Fruit fly (Drosophila melanogaster) whole organism, embryonic: ENCODE results near the gene CG13077.
A peak's percentile ranks its signal among the peaks of the same experiment; 100 is the strongest.

Experiments used
- Ada2b ChIP-seq: fragments of 200-800 bp; sonication (Bioruptor generic); IDR thresholded peaks from 2 replicates; pipeline ENCODE4 v1.3.6; 2022; ENCODE audit warnings: missing biosample characterization, missing genetic modification characterization
- Aef1 ChIP-seq: fragments of 200-800 bp; sonication (Bioruptor generic); IDR thresholded peaks from 3 replicates; pipeline ENCODE4 v1.3.6; 2022; ENCODE audit warnings: missing biosample characterization, missing genetic modification characterization
- Bdp1 ChIP-seq: fragments of 200-800 bp; sonication (Bioruptor generic); optimal IDR thresholded peaks from 3 replicates; lab custom pipeline; 2016; ENCODE audit warnings: missing biosample characterization, missing genetic modification characterization
- CG10147 ChIP-seq: fragments of 200-800 bp; sonication (Bioruptor generic); optimal IDR thresholded peaks from 2 replicates; lab custom pipeline; 2019; ENCODE audit warnings: missing biosample characterization, mild to moderate bottlenecking, missing genetic modification characterization, moderate library complexity
- CG1024 ChIP-seq: fragments of 200-800 bp; sonication (Bioruptor generic); IDR thresholded peaks from 2 replicates; pipeline ENCODE4 v1.3.6; 2022; ENCODE audit warnings: missing biosample characterization, missing genetic modification characterization
- CG10274 ChIP-seq: fragments of 200-800 bp; sonication (Bioruptor generic); optimal IDR thresholded peaks from 3 replicates; lab custom pipeline; 2017; ENCODE audit warnings: missing biosample characterization, mild to moderate bottlenecking, missing genetic modification characterization
- CG10654 ChIP-seq: fragments of 200-800 bp; sonication (Bioruptor generic); optimal IDR thresholded peaks from 2 replicates; lab custom pipeline; 2016; ENCODE audit warnings: missing biosample characterization, missing genetic modification characterization
- CG10979 ChIP-seq: fragments of 200-800 bp; sonication (Bioruptor generic); optimal IDR thresholded peaks from 2 replicates; lab custom pipeline; 2018; ENCODE audit warnings: missing biosample characterization, mild to moderate bottlenecking, missing genetic modification characterization, moderate library complexity
- CG12942 ChIP-seq: fragments of 200-800 bp; sonication (Bioruptor generic); optimal IDR thresholded peaks from 3 replicates; lab custom pipeline; 2016; ENCODE audit warnings: missing biosample characterization, missing genetic modification characterization
- CG13296 ChIP-seq: fragments of 200-800 bp; sonication (Bioruptor generic); optimal IDR thresholded peaks from 3 replicates; lab custom pipeline; 2018; ENCODE audit warnings: missing biosample characterization, mild to moderate bottlenecking, missing genetic modification characterization
- CG14667 ChIP-seq: fragments of 200-800 bp; sonication (Bioruptor generic); IDR thresholded peaks from 2 replicates; pipeline ENCODE4 v1.3.6; 2022; ENCODE audit warnings: missing biosample characterization, missing genetic modification characterization
- CG15269 ChIP-seq: fragments of 200-800 bp; sonication (Bioruptor generic); optimal IDR thresholded peaks from 2 replicates; lab custom pipeline; 2018; ENCODE audit warnings: missing biosample characterization, mild to moderate bottlenecking, missing genetic modification characterization, moderate library complexity
- CG17912 ChIP-seq: fragments of 200-800 bp; sonication (Bioruptor generic); optimal IDR thresholded peaks from 2 replicates; lab custom pipeline; 2018; ENCODE audit warnings: missing biosample characterization, mild to moderate bottlenecking, missing genetic modification characterization
- CG18599 ChIP-seq: fragments of 200-800 bp; sonication (Bioruptor generic); optimal IDR thresholded peaks from 3 replicates; lab custom pipeline; 2017; ENCODE audit warnings: missing biosample characterization, missing genetic modification characterization, mild to moderate bottlenecking, moderate library complexity, missing genetic modification reagents
- CG2120 ChIP-seq: fragments of 200-800 bp; sonication (Bioruptor generic); optimal IDR thresholded peaks from 3 replicates; lab custom pipeline; 2016; ENCODE audit warnings: missing biosample characterization, missing genetic modification characterization
- CG2129 ChIP-seq: fragments of 200-800 bp; sonication (Bioruptor generic); IDR thresholded peaks from 2 replicates; pipeline ENCODE4 v1.3.6; 2022; ENCODE audit warnings: missing biosample characterization, missing genetic modification characterization; ENCODE audit not compliant: partially characterized antibody
- CG2202 ChIP-seq: fragments of 200-800 bp; sonication (Bioruptor generic); optimal IDR thresholded peaks from 2 replicates; lab custom pipeline; 2018; ENCODE audit warnings: missing biosample characterization, mild to moderate bottlenecking, missing genetic modification characterization
- CG30403 ChIP-seq: fragments of 200-800 bp; sonication (Bioruptor generic); optimal IDR thresholded peaks from 3 replicates; lab custom pipeline; 2016; ENCODE audit warnings: missing biosample characterization, missing genetic modification characterization
- CG3163 ChIP-seq: fragments of 200-800 bp; sonication (Bioruptor generic); optimal IDR thresholded peaks from 3 replicates; lab custom pipeline; 2016; ENCODE audit warnings: missing biosample characterization, missing genetic modification characterization
- CG4617 ChIP-seq: fragments of 200-800 bp; sonication (Bioruptor generic); optimal IDR thresholded peaks from 3 replicates; lab custom pipeline; 2016; ENCODE audit warnings: missing biosample characterization, missing genetic modification characterization, borderline replicate concordance
- CG5180 ChIP-seq: fragments of 200-800 bp; sonication (Bioruptor generic); optimal IDR thresholded peaks from 3 replicates; lab custom pipeline; 2017; ENCODE audit warnings: missing biosample characterization, missing genetic modification characterization, mild to moderate bottlenecking, moderate library complexity, missing genetic modification reagents
- CG6254 ChIP-seq: fragments of 200-800 bp; sonication (Bioruptor generic); optimal IDR thresholded peaks from 3 replicates; lab custom pipeline; 2017; ENCODE audit warnings: mild to moderate bottlenecking, missing biosample characterization, missing genetic modification reagents, missing genetic modification characterization
- CG7556 ChIP-seq: fragments of 200-800 bp; sonication (Bioruptor generic); optimal IDR thresholded peaks from 2 replicates; lab custom pipeline; 2017; ENCODE audit warnings: missing biosample characterization, mild to moderate bottlenecking, missing genetic modification characterization
- CG8388 ChIP-seq: fragments of 200-800 bp; sonication (Bioruptor generic); optimal IDR thresholded peaks from 2 replicates; lab custom pipeline; 2019; ENCODE audit warnings: missing biosample characterization, mild to moderate bottlenecking, missing genetic modification characterization, moderate library complexity
- CG9817 ChIP-seq: fragments of 200-800 bp; sonication (Bioruptor generic); optimal IDR thresholded peaks from 2 replicates; lab custom pipeline; 2018; ENCODE audit warnings: missing biosample characterization, mild to moderate bottlenecking, missing genetic modification characterization, moderate library complexity
- ERR ChIP-seq: fragments of 200-800 bp; sonication (Bioruptor generic); optimal IDR thresholded peaks from 2 replicates; lab custom pipeline; 2016; ENCODE audit warnings: missing biosample characterization, missing genetic modification characterization
- Elba2 ChIP-seq: fragments of 200-800 bp; sonication (Bioruptor generic); optimal IDR thresholded peaks from 3 replicates; lab custom pipeline; 2016; ENCODE audit warnings: missing biosample characterization, missing genetic modification characterization
- Fer3 ChIP-seq: fragments of 200-800 bp; sonication (Bioruptor generic); optimal IDR thresholded peaks from 2 replicates; lab custom pipeline; 2018; ENCODE audit warnings: missing biosample characterization, mild to moderate bottlenecking, missing genetic modification characterization, moderate library complexity
- GATAe ChIP-seq: fragments of 200-800 bp; sonication (Bioruptor generic); conservative IDR thresholded peaks from 2 replicates; pipeline ENCODE4 v1.3.6; 2022; ENCODE audit warnings: missing biosample characterization, missing genetic modification characterization
- Hand ChIP-seq: fragments of 200-800 bp; sonication (Bioruptor generic); optimal IDR thresholded peaks from 2 replicates; lab custom pipeline; 2017; ENCODE audit warnings: mild to moderate bottlenecking, missing biosample characterization, missing genetic modification reagents, missing genetic modification characterization
- Side ChIP-seq: fragments of 200-800 bp; sonication (Bioruptor generic); optimal IDR thresholded peaks from 2 replicates; lab custom pipeline; 2016; ENCODE audit warnings: missing biosample characterization, missing genetic modification characterization
- ac ChIP-seq: fragments of 200-800 bp; sonication (Bioruptor generic); optimal IDR thresholded peaks from 3 replicates; lab custom pipeline; 2017; ENCODE audit warnings: missing biosample characterization, mild to moderate bottlenecking, missing genetic modification characterization
- ash1 ChIP-seq: fragments of 200-800 bp; sonication (Bioruptor generic); optimal IDR thresholded peaks from 2 replicates; lab custom pipeline; 2018; ENCODE audit warnings: missing biosample characterization, mild to moderate bottlenecking, missing genetic modification characterization
- br ChIP-seq: fragments of >200 bp; optimal IDR thresholded peaks from 2 replicates; lab custom pipeline; 2017
- bsh ChIP-seq, 2 experiments: fragments of 200-800 bp; sonication (Bioruptor generic); optimal IDR thresholded peaks; 2 replicates each; lab custom pipeline; 2017 to 2018; ENCODE audit warnings: mild to moderate bottlenecking in 2 of 2, missing biosample characterization in 2 of 2, missing genetic modification characterization in 2 of 2, moderate library complexity in 1 of 2
- crc ChIP-seq: fragments of 200-800 bp; sonication (Bioruptor generic); optimal IDR thresholded peaks from 2 replicates; lab custom pipeline; 2016; ENCODE audit warnings: missing biosample characterization, missing genetic modification characterization
- dpn ChIP-seq, 2 experiments: fragments of 200-800 bp; sonication (Bioruptor generic); optimal IDR thresholded peaks; 3 replicates each; lab custom pipeline; 2016; ENCODE audit warnings: missing biosample characterization in 2 of 2, missing genetic modification characterization in 2 of 2
- exex ChIP-seq: fragments of 200-800 bp; sonication (Bioruptor generic); optimal IDR thresholded peaks from 4 replicates; lab custom pipeline; 2018; ENCODE audit warnings: missing biosample characterization, mild to moderate bottlenecking, missing genetic modification characterization, moderate library complexity
- fru ChIP-seq: fragments of >200 bp; optimal IDR thresholded peaks from 2 replicates; lab custom pipeline; 2017
- fu2 ChIP-seq: fragments of 200-800 bp; sonication (Bioruptor generic); optimal IDR thresholded peaks from 2 replicates; lab custom pipeline; 2016; ENCODE audit warnings: missing biosample characterization, missing genetic modification characterization
- gem ChIP-seq: fragments of 200-800 bp; sonication (Bioruptor generic); optimal IDR thresholded peaks from 2 replicates; lab custom pipeline; 2019; ENCODE audit warnings: missing biosample characterization, mild to moderate bottlenecking, missing genetic modification characterization, moderate library complexity
- her ChIP-seq: fragments of 200-800 bp; sonication (Bioruptor generic); optimal IDR thresholded peaks from 2 replicates; lab custom pipeline; 2016; ENCODE audit warnings: missing biosample characterization, missing genetic modification characterization
- lbe ChIP-seq: fragments of 200-800 bp; sonication (Bioruptor generic); optimal IDR thresholded peaks from 2 replicates; lab custom pipeline; 2016; ENCODE audit warnings: missing biosample characterization, mild to moderate bottlenecking, missing genetic modification characterization
- nmo ChIP-seq: fragments of 200-800 bp; sonication (Bioruptor generic); optimal IDR thresholded peaks from 2 replicates; lab custom pipeline; 2018; ENCODE audit warnings: missing biosample characterization, mild to moderate bottlenecking, missing genetic modification characterization, moderate library complexity
- peb ChIP-seq: fragments of 200-800 bp; sonication (Bioruptor generic); IDR thresholded peaks from 2 replicates; pipeline ENCODE4 v1.3.6; 2022; ENCODE audit warnings: missing biosample characterization, missing genetic modification characterization
- sc ChIP-seq, 3 experiments: fragments of >200 bp in 2 of 3; fragments of 200-800 bp in 1 of 3; sonication (Bioruptor generic) in 1 of 3; optimal IDR thresholded peaks; 2 replicates in 2 of 3; 3 replicates in 1 of 3; lab custom pipeline; 2017; ENCODE audit warnings: mild to moderate bottlenecking in 1 of 3, missing biosample characterization in 1 of 3, missing genetic modification characterization in 1 of 3, missing genetic modification reagents in 1 of 3
- schlank ChIP-seq: fragments of 200-800 bp; sonication (Bioruptor generic); optimal IDR thresholded peaks from 2 replicates; lab custom pipeline; 2018; ENCODE audit warnings: missing biosample characterization, mild to moderate bottlenecking, missing genetic modification characterization
- slou ChIP-seq: fragments of 200-800 bp; sonication (Bioruptor generic); optimal IDR thresholded peaks from 3 replicates; lab custom pipeline; 2016; ENCODE audit warnings: missing biosample characterization, missing genetic modification characterization
- wor ChIP-seq: fragments of 200-800 bp; sonication (Bioruptor generic); IDR thresholded peaks from 2 replicates; pipeline ENCODE4 v1.3.6; 2022; ENCODE audit warnings: missing biosample characterization, missing genetic modification characterization

The CG13077 gene

DNA sequence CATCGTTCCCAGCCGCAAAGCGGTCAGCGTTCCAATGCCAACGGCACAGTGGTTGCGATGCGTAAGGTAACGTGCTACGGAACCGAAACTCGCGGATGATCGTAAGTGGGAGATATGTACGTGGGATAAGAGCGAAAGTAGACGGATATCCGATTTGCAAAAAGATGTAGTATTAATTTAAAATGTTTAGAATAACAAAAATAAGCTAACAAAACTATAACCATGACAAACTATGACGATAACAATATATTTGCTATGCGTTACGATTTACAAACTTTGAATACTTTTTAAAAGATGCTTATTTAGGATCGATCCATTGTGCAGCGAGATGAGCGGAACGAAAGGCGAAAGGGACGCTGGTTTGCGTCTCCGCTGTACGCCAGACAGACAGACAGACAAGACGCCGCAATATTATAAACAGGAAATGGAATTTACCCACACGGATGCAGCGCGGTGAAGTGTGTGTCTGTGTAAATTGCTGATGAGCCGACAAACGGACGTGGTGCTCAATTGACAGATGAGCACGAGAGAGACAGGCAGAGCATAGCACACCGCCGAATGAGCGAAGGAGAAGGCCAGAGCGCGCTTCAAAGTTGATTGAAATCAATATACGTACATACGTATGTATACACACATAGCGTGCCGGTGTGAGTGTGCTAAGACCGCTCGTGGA is 10.1 kb downstream of the CG13077 start (continued):
- TF ChIP-seq CG3163 (GFP tag; lab: Kevin White, UChicago) (peak; percentile 70), CG2120 (GFP tag; lab: Kevin White, UChicago) (peak; percentile 98), CG8388 (GFP tag; lab: Kevin White, UChicago) (peak; percentile 94), CG10654 (GFP tag; lab: Kevin White, UChicago) (peak; percentile 96), ac (GFP tag; lab: Kevin White, UChicago) (no peak), her (peak; percentile 89), GATAe (GFP tag; lab: Robert Waterston, UW) (peak; percentile 77), sc (optimal IDR thresholded peaks at IDR 0.05; lab: Kevin White, UChicago) (no peak), sc (GFP tag; optimal IDR thresholded peaks at IDR 0.05; lab: Kevin White, UChicago) (peak; percentile 91), exex (tag; lab: Kevin White, UChicago) (peak; percentile 67), peb (peak; percentile 89), CG14667 (peak; percentile 87), CG2129 (GFP tag; lab: Robert Waterston, UW) (no peak), CG5180 (GFP tag; lab: Kevin White, UChicago) (peak; percentile 84), CG2202 (tag; lab: Kevin White, UChicago) (peak; percentile 87), Side (GFP tag; lab: Kevin White, UChicago) (peak; percentile 95), CG10147 (GFP tag; lab: Kevin White, UChicago) (peak; percentile 94), Elba2 (peak; percentile 71), CG4617 (GFP tag; lab: Kevin White, UChicago) (peak; percentile 85), CG6254 (GFP tag; lab: Kevin White, UChicago) (peak; percentile 81), CG13296 (peak; percentile 94), Aef1 (GFP tag; lab: Robert Waterston, UW) (peak; percentile 85), ERR (GFP tag; lab: Kevin White, UChicago) (peak; percentile 92), CG7556 (GFP tag; lab: Kevin White, UChicago) (peak; percentile 98), CG30403 (GFP tag; lab: Kevin White, UChicago) (peak; percentile 99), crc (GFP tag; lab: Kevin White, UChicago) (peak; percentile 95), CG10979 (tag; lab: Kevin White, UChicago) (peak; percentile 96), br (no peak), Bdp1 (peak; percentile 89), Hand (GFP tag; lab: Kevin White, UChicago) (peak; percentile 85), bsh (GFP tag; optimal IDR thresholded peaks at IDR 0.05; lab: Kevin White, UChicago) (peak; percentile 92 to 94), Fer3 (peak; percentile 92), gem (tag; lab: Kevin White, UChicago) (peak; percentile 98), CG9817 (tag; lab: Kevin White, UChicago) (peak; percentile 92), fu2 (GFP tag; lab: Kevin White, UChicago) (peak; percentile 96), CG17912 (GFP tag; lab: Kevin White, UChicago) (peak; percentile 62), CG10274 (peak; percentile 87), nmo (GFP tag; lab: Kevin White, UChicago) (peak; percentile 98), CG15269 (peak; percentile 97), ash1 (GFP tag; lab: Kevin White, UChicago) (no peak), schlank (tag; lab: Kevin White, UChicago) (peak; percentile 86), slou (GFP tag; lab: Kevin White, UChicago) (peak; percentile 96), CG12942 (GFP tag; lab: Kevin White, UChicago) (peak; percentile 97), CG1024 (GFP tag; lab: Robert Waterston, UW) (peak; percentile 68), wor (GFP tag; lab: Robert Waterston, UW) (peak; percentile 93), Ada2b (peak; percentile 92), dpn (GFP tag; optimal IDR thresholded peaks at IDR 0.05; lab: Kevin White, UChicago) (peak; percentile 97 to 98), CG18599 (GFP tag; lab: Kevin White, UChicago) (peak; percentile 97), lbe (peak; percentile 63), fru (lab: Kevin White, UChicago) (no peak)
